Worm (Caenorhabditis elegans) whole organism, mixed stage, embryonic: ENCODE data around the gene srh-239.

Experiments
- lsy-2 ChIP-seq: fragments of 150-350 bp; optimal IDR thresholded peaks from 2 replicates; lab custom pipeline; 2014; ENCODE audit warnings: missing biosample characterization, missing genetic modification characterization
- mab-5 ChIP-seq: fragments of 150-350 bp; optimal IDR thresholded peaks from 2 replicates; lab custom pipeline; 2014; ENCODE audit warnings: missing biosample characterization, missing genetic modification characterization
- nhr-237 ChIP-seq: fragments of 150-350 bp; optimal IDR thresholded peaks from 2 replicates; lab custom pipeline; 2014; ENCODE audit warnings: missing biosample characterization, missing genetic modification characterization
- nhr-28 ChIP-seq: fragments of 150-350 bp; optimal IDR thresholded peaks from 2 replicates; lab custom pipeline; 2014; ENCODE audit warnings: missing biosample characterization, missing genetic modification characterization
- snpc-4 ChIP-seq: fragments of 150-350 bp; optimal IDR thresholded peaks from 2 replicates; lab custom pipeline; 2014; ENCODE audit warnings: missing biosample characterization, missing genetic modification characterization
- unc-62 ChIP-seq: fragments of 150-350 bp; optimal IDR thresholded peaks from 2 replicates; lab custom pipeline; 2014; ENCODE audit warnings: missing biosample characterization, missing genetic modification reagents, missing genetic modification characterization
- ztf-11 ChIP-seq: fragments of 150-350 bp; optimal IDR thresholded peaks from 2 replicates; lab custom pipeline; 2014; ENCODE audit warnings: missing biosample characterization, missing genetic modification characterization

ce11 chrV:15431322-15432052 lies 14.1 kb upstream of the srh-239 start:
- TF ChIP-seq snpc-4 (no peak), unc-62 (GFP tag; lab: Kevin White, UChicago) (no peak), ztf-11 (tag; lab: Kevin White, UChicago) (no peak), nhr-237 (no peak), lsy-2 (no peak), mab-5 (tag; lab: Kevin White, UChicago) (no peak), nhr-28 (tag; lab: Kevin White, UChicago) (no peak)
